Fruit fly (Drosophila melanogaster): Measurements from ENCODE around the gene CG13992.

Gene CG13992

dm6 chr2L:5961169-5961918, 6.2 kb downstream of the CG13992 start:
- no peak for TF ChIP-seq Sin3A (optimal IDR thresholded peaks at IDR 0.05)
- TF ChIP-seq psq (optimal IDR thresholded peaks at IDR 0.05), result no peak
- no peak for TF ChIP-seq Myc (optimal IDR thresholded peaks at IDR 0.05)
- TF ChIP-seq insv (optimal IDR thresholded peaks at IDR 0.05), result no peak
- TF ChIP-seq ttk (optimal IDR thresholded peaks at IDR 0.05), result no peak
- TF ChIP-seq h (optimal IDR thresholded peaks at IDR 0.05), result no peak

dm6 chr2L:5959863-5960658, 7.5 kb downstream of the CG13992 start, which contains the start of gene Vm26Aa:
Vm26Aa (minus strand) TSS chr2L:5960340.
- no peak for TF ChIP-seq insv (optimal IDR thresholded peaks at IDR 0.05)

DNA sequence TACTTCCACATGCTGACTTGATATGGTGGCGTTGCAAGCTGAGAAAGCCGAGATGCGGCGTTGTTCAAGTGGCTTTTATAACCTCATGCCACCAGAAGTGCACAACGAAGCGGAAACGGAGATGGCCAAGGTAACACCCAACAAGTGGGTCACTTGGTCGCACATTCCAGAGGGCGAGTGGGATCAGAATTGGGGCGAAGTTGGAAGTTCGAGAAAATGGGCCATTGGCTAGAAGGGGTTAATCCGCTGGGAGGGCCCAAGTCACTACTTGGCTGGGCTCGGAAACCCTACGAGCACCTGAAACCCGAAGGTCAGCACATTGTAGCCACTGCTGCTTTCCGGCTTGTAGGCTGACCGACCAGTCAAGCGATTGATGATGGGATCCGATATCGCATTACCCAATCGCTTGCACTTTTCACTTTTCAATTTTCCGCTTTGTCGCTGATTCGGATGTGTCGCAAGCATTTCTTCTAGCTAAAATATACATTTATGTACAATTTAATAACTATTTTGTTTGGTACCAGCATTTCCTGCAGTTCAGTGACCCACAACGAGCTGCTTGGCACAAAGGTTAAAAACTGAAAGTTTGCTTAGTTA, 8.9 kb downstream of the CG13992 start, which contains the start of gene Vm26Ac:
Gene Vm26Ac, minus strand, starts transcription at position 51 of the 597 bp plus-strand sequence.
- no peak for TF ChIP-seq h (optimal IDR thresholded peaks at IDR 0.05)
- TF ChIP-seq insv (optimal IDR thresholded peaks at IDR 0.05), result no peak
- TF ChIP-seq ttk (optimal IDR thresholded peaks at IDR 0.05), result no peak
- no peak for TF ChIP-seq Sin3A (optimal IDR thresholded peaks at IDR 0.05)
- no peak for TF ChIP-seq Myc (optimal IDR thresholded peaks at IDR 0.05)
- no peak for TF ChIP-seq psq (optimal IDR thresholded peaks at IDR 0.05)

DNA sequence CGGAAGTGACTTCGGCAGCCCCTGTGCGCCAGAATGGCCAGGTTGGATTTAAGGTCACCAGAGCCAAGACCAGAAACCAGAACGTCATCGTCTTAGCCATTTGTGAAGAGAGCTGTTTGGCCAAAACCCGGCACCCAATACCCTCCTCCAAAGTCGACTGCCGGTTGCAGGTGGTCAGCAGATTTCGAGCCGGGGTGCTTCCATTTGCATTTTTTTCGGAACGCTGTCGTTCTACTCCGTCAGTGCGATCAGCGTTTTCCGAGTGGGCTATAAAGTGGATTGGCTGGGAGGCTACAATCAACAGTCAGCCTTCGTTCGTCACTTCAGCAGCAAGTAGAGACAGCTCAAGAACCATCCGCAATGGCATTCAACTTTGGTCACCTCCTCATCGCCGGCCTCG, 10.8 kb downstream of the CG13992 start, which contains the start of the genes CG13998 and Vm26Ab:
Gene CG13998, minus strand, starts transcription at position 114 of the 400 bp plus-strand sequence.
Gene Vm26Ab, plus strand, starts transcription at position 299 of the 400 bp plus-strand sequence.
- TF ChIP-seq Myc (optimal IDR thresholded peaks at IDR 0.05) (no peak), insv (optimal IDR thresholded peaks at IDR 0.05) (no peak), h (optimal IDR thresholded peaks at IDR 0.05) (no peak), Sin3A (optimal IDR thresholded peaks at IDR 0.05) (no peak), ttk (optimal IDR thresholded peaks at IDR 0.05) (no peak), psq (optimal IDR thresholded peaks at IDR 0.05) (no peak)

- TF ChIP-seq h (optimal IDR thresholded peaks at IDR 0.05) (no peak), psq (optimal IDR thresholded peaks at IDR 0.05) (no peak), Sin3A (optimal IDR thresholded peaks at IDR 0.05) (no peak), ttk (optimal IDR thresholded peaks at IDR 0.05) (no peak), Myc (optimal IDR thresholded peaks at IDR 0.05) (no peak), insv (optimal IDR thresholded peaks at IDR 0.05) (no peak)
Observed at dm6 chr2L:5956153-5956552, 11.4 kb downstream of the CG13992 start, which contains the start of gene CG13999. CG13999 (minus strand) TSS chr2L:5956466.

DNA sequence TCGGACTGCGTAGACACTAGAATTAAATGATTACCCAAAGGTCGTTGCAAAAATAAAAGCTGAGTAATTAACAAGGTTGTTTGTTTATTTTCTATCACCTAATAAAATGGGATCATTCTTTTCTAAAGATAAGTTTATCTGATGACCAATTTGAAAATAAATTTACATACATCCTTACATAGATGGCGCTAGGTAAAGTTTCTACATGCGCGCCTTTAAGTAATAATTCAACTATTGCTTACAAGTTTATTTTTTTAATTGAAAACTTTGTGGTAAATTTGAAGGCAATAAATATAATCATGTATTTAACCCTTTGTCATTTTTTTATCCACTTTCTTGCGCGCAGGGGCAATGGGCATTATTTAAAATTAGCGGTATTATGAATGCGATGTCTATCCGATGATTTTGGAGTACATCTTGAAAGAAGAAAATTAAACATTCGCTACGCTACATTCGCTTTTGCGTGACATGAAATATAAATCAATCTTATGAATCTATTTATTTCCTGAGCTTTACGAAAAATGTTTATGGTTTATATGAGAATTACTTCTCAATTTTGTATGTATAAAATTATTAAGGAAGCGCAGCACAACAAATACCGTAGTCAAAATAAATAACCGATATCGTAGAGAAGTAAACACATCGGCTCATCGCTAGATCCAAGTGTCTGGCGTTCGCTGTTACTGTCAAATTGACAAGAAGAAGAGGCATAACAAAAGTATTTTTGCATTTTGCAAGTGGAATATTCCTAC, 18.6 kb downstream of the CG13992 start, which contains the start of gene CG9044:
Gene CG9044, plus strand, starts transcription at position 676 of the 752 bp plus-strand sequence.
- TF ChIP-seq h (optimal IDR thresholded peaks at IDR 0.05) (no peak), Sin3A (optimal IDR thresholded peaks at IDR 0.05) (no peak), psq (optimal IDR thresholded peaks at IDR 0.05) (no peak)

DNA sequence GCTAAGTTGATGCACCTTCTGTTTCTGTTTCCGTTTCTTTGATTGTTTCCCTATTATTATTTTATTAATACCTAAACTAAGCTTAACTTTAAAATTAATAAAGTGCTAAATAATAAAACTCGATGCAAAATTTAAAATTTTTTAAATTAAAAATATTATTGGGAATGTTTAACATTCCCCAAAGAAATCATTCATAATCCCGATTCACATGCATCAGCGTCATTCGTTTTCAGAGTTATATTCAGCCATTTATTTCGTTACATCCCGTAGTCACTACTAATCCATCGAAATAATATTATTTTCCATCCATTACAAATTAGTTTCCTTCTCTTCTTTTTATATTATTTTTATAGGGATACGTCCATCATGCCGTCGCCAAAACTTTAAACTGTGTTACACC, 20.0 kb downstream of the CG13992 start:
- TF ChIP-seq h (optimal IDR thresholded peaks at IDR 0.05) (no peak), psq (optimal IDR thresholded peaks at IDR 0.05) (no peak), insv (optimal IDR thresholded peaks at IDR 0.05) (no peak), ttk (optimal IDR thresholded peaks at IDR 0.05) (no peak), Sin3A (optimal IDR thresholded peaks at IDR 0.05) (no peak), Myc (optimal IDR thresholded peaks at IDR 0.05) (no peak)

dm6 chr2L:5946728-5947127, 20.8 kb downstream of the CG13992 start:
- TF ChIP-seq Sin3A (optimal IDR thresholded peaks at IDR 0.05) (no peak), h (optimal IDR thresholded peaks at IDR 0.05) (no peak), Myc (optimal IDR thresholded peaks at IDR 0.05) (no peak), insv (optimal IDR thresholded peaks at IDR 0.05) (no peak), ttk (optimal IDR thresholded peaks at IDR 0.05) (no peak), psq (optimal IDR thresholded peaks at IDR 0.05) (no peak)

DNA sequence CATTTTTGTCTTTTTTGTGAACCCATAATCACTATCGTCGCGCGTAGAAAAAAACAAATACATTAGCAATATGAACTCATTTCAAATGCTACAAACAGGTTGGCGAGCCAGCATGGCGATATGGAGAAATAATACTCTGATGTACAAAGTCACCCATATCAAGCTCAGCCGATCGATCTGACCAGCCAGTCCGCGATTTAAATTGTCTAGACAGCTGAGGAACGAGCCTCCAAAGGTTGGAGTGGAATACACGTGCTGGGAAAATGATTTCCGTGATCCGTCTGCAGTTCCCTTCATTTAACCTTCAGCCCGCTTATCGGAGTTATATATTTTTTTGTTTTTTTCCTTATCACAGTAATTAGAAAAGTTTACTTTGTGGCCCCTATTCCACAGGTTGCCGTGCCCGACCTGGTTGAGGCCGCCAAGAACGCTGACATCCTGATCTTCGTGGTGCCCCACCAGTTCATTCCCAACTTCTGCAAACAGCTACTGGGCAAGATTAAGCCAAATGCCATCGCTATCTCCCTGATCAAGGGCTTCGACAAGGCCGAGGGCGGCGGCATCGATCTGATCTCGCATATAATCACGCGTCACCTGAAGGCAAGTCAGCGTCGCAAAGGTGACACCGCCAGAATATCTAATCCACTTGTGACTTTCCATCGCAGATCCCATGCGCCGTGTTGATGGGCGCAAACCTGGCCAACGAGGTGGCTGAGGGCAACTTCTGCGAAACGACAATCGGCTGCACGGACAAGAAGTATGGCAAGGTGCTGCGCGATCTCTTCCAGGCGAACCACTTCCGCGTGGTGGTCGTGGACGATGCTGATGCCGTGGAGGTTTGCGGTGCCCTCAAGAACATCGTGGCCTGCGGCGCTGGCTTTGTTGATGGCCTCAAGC, 21.7 kb downstream of the CG13992 start:
- TF ChIP-seq psq (optimal IDR thresholded peaks at IDR 0.05), result no peak
- no peak for TF ChIP-seq ttk (optimal IDR thresholded peaks at IDR 0.05)
- TF ChIP-seq Myc (optimal IDR thresholded peaks at IDR 0.05), result no peak
- TF ChIP-seq Sin3A (optimal IDR thresholded peaks at IDR 0.05), result no peak
- no peak for TF ChIP-seq insv (optimal IDR thresholded peaks at IDR 0.05)
- no peak for TF ChIP-seq h (optimal IDR thresholded peaks at IDR 0.05)

Data from Kc167 (cell line).